Worm (Caenorhabditis elegans): ENCODE measurements around the gene H04D03.4.
"Not testable (repeated sequence)": the region's sequence is repeated elsewhere in the genome, so short reads cannot be mapped to it uniquely, and the experiment has no call there.

ce11 chrIII:10438780-10439179 is 12.1 kb downstream of the H04D03.4 start, which contains the start of gene H04D03.6:
- TF ChIP-seq lin-13 (tag; optimal IDR thresholded peaks at IDR 0.05); mls-2 (tag; optimal IDR thresholded peaks at IDR 0.05); nhr-237 (tag; optimal IDR thresholded peaks at IDR 0.05); snpc-4 (tag; optimal IDR thresholded peaks at IDR 0.05); elt-1 (tag; optimal IDR thresholded peaks at IDR 0.05; ENCODE audit: borderline replicate concordance, insufficient read depth); unc-62 (GFP tag; optimal IDR thresholded peaks at IDR 0.05); zip-8 (tag; optimal IDR thresholded peaks at IDR 0.05); ztf-11 (tag; optimal IDR thresholded peaks at IDR 0.05); lsy-2 (tag; optimal IDR thresholded peaks at IDR 0.05): not testable (repeated sequence)
